Worm (Caenorhabditis elegans) whole organism, L1 larva: ENCODE data around the gene tbg-1.

Experiments
- aly-2 ChIP-seq: fragments of 150-350 bp; optimal IDR thresholded peaks from 2 replicates; lab custom pipeline; 2014; ENCODE audit warnings: missing biosample characterization, missing genetic modification characterization
- dpl-1 ChIP-seq, 3 experiments: fragments of 150-350 bp in 2 of 3; sonication (generic microtip) in 1 of 3; optimal IDR thresholded peaks; 2 replicates each; lab custom pipeline; 2014 to 2017; ENCODE audit warnings: missing biosample characterization in 3 of 3, missing genetic modification characterization in 3 of 3, missing genetic modification reagents in 3 of 3
- hlh-17 ChIP-seq: fragments of 200-800 bp; sonication (Bioruptor generic); optimal IDR thresholded peaks from 2 replicates; lab custom pipeline; 2018; ENCODE audit warnings: missing genetic modification characterization, mild to moderate bottlenecking, missing compliant biosample characterization, moderate library complexity, borderline replicate concordance
- jun-1 ChIP-seq: fragments of 150-350 bp; optimal IDR thresholded peaks from 2 replicates; lab custom pipeline; 2014; ENCODE audit warnings: missing biosample characterization, missing genetic modification reagents, missing genetic modification characterization
- lsy-2 ChIP-seq, 2 experiments: fragments of 150-350 bp; optimal IDR thresholded peaks; 2 replicates each; lab custom pipeline; 2014; ENCODE audit warnings: missing biosample characterization in 2 of 2, missing genetic modification characterization in 2 of 2
- mep-1 ChIP-seq: fragments of 150-350 bp; optimal IDR thresholded peaks from 2 replicates; lab custom pipeline; 2014; ENCODE audit warnings: missing biosample characterization, missing genetic modification characterization
- nhr-11 ChIP-seq: fragments of 150-350 bp; optimal IDR thresholded peaks from 2 replicates; lab custom pipeline; 2014; ENCODE audit warnings: missing biosample characterization, missing genetic modification characterization
- nhr-28 ChIP-seq: fragments of 150-350 bp; optimal IDR thresholded peaks from 2 replicates; lab custom pipeline; 2014; ENCODE audit warnings: missing biosample characterization, missing genetic modification characterization
- unc-86 ChIP-seq: sonication (generic microtip); optimal IDR thresholded peaks from 2 replicates; lab custom pipeline; 2016; ENCODE audit warnings: missing genetic modification characterization, missing compliant biosample characterization

ce11 chrIII:9595563-9595962 is 33.4 kb downstream of the tbg-1 start, which contains the start of gene rom-2:
- TF ChIP-seq jun-1 (tag; lab: Kevin White, UChicago), result no peak
- TF ChIP-seq aly-2, result no peak
- no peak for TF ChIP-seq dpl-1 (GFP tag; optimal IDR thresholded peaks at IDR 0.05; lab: Kevin White, UChicago)
- TF ChIP-seq nhr-11, result no peak
- no peak for TF ChIP-seq lsy-2 (tag; optimal IDR thresholded peaks at IDR 0.05; lab: Kevin White, UChicago)
- TF ChIP-seq nhr-28 (tag; lab: Kevin White, UChicago), result no peak
- no peak for TF ChIP-seq mep-1 (tag; lab: Kevin White, UChicago)
- TF ChIP-seq unc-86 (tag; lab: Kevin White, UChicago), result no peak
- no peak for TF ChIP-seq hlh-17 (GFP tag; lab: Kevin White, UChicago)
